Fruit fly (Drosophila melanogaster) whole organism, embryonic: ENCODE data around the gene shv.

Experiments
- Abd-B ChIP-seq: fragments of 200-800 bp; sonication (Bioruptor generic); optimal IDR thresholded peaks from 2 replicates; lab custom pipeline; 2018; ENCODE audit warnings: missing biosample characterization, mild to moderate bottlenecking, missing genetic modification characterization, moderate library complexity
- Atf-2 ChIP-seq: fragments of 200-800 bp; sonication (Bioruptor generic); optimal IDR thresholded peaks from 2 replicates; lab custom pipeline; 2016; ENCODE audit warnings: missing biosample characterization, missing genetic modification characterization
- Awh ChIP-seq: fragments of 200-800 bp; sonication (Bioruptor generic); IDR thresholded peaks from 2 replicates; pipeline ENCODE4, ENCODE4 v1.3.6; 2022; ENCODE audit warnings: missing biosample characterization, missing genetic modification characterization
- CG10366 ChIP-seq: fragments of 200-800 bp; sonication (Bioruptor generic); IDR thresholded peaks from 2 replicates; pipeline ENCODE4 v1.3.6; 2022; ENCODE audit warnings: missing biosample characterization, missing genetic modification characterization
- CG10543 ChIP-seq: fragments of 200-800 bp; sonication (Bioruptor generic); optimal IDR thresholded peaks from 3 replicates; lab custom pipeline; 2017; ENCODE audit warnings: missing biosample characterization, mild to moderate bottlenecking, missing genetic modification characterization, moderate library complexity
- CG10565 ChIP-seq: fragments of 200-800 bp; sonication (Bioruptor generic); optimal IDR thresholded peaks from 3 replicates; lab custom pipeline; 2016; ENCODE audit warnings: missing biosample characterization, mild to moderate bottlenecking, missing genetic modification characterization
- CG1233 ChIP-seq: fragments of 200-800 bp; sonication (Bioruptor generic); optimal IDR thresholded peaks from 4 replicates; lab custom pipeline; 2018; ENCODE audit warnings: missing biosample characterization, mild to moderate bottlenecking, missing genetic modification characterization
- CG1529 ChIP-seq: fragments of 200-800 bp; sonication (Bioruptor generic); optimal IDR thresholded peaks from 3 replicates; lab custom pipeline; 2018; ENCODE audit warnings: missing biosample characterization, missing genetic modification characterization
- CG15601 ChIP-seq: fragments of 200-800 bp; sonication (Bioruptor generic); optimal IDR thresholded peaks from 3 replicates; lab custom pipeline; 2019; ENCODE audit warnings: missing biosample characterization, mild to moderate bottlenecking, missing genetic modification characterization, moderate library complexity
- CG17186 ChIP-seq: fragments of 200-800 bp; sonication (Bioruptor generic); optimal IDR thresholded peaks from 3 replicates; lab custom pipeline; 2017; ENCODE audit warnings: missing biosample characterization, missing genetic modification reagents, missing genetic modification characterization
- CG2199 ChIP-seq: fragments of 200-800 bp; sonication (Bioruptor generic); IDR thresholded peaks from 3 replicates; pipeline ENCODE4 v1.3.6; 2022; ENCODE audit warnings: missing biosample characterization, missing genetic modification characterization
- CG2202 ChIP-seq: fragments of 200-800 bp; sonication (Bioruptor generic); optimal IDR thresholded peaks from 2 replicates; lab custom pipeline; 2018; ENCODE audit warnings: missing biosample characterization, mild to moderate bottlenecking, missing genetic modification characterization
- CG2889 ChIP-seq: fragments of 200-800 bp; sonication (Bioruptor generic); IDR thresholded peaks from 3 replicates; pipeline ENCODE4 v1.3.6; 2022; ENCODE audit warnings: missing biosample characterization, missing genetic modification characterization
- CG31224 ChIP-seq: fragments of 200-800 bp; sonication (Bioruptor generic); IDR thresholded peaks from 2 replicates; pipeline ENCODE4 v1.3.6; 2022; ENCODE audit warnings: missing biosample characterization, missing genetic modification characterization
- CG31365 ChIP-seq: fragments of 200-800 bp; sonication (Bioruptor generic); optimal IDR thresholded peaks from 2 replicates; lab custom pipeline; 2018; ENCODE audit warnings: missing biosample characterization, mild to moderate bottlenecking, missing genetic modification characterization
- CG33557 ChIP-seq: fragments of 200-800 bp; sonication (Bioruptor generic); optimal IDR thresholded peaks from 2 replicates; lab custom pipeline; 2019; ENCODE audit warnings: missing biosample characterization, mild to moderate bottlenecking, missing genetic modification characterization, moderate library complexity
- CG3726 ChIP-seq: fragments of 200-800 bp; sonication (Bioruptor generic); IDR thresholded peaks from 3 replicates; pipeline ENCODE4, ENCODE4 v1.3.6; 2022; ENCODE audit warnings: missing biosample characterization, missing genetic modification characterization
- CG3995 ChIP-seq: fragments of 200-800 bp; sonication (Bioruptor generic); optimal IDR thresholded peaks from 3 replicates; lab custom pipeline; 2016; ENCODE audit warnings: missing biosample characterization, missing genetic modification characterization
- CG4282 ChIP-seq: fragments of 200-800 bp; sonication (Bioruptor generic); optimal IDR thresholded peaks from 2 replicates; lab custom pipeline; 2016; ENCODE audit warnings: missing biosample characterization, missing genetic modification characterization
- CG8290 ChIP-seq, 3 experiments: fragments of 200-800 bp; sonication (Bioruptor generic); optimal IDR thresholded peaks; 2 replicates each; lab custom pipeline; 2016 to 2019; ENCODE audit warnings: missing biosample characterization in 3 of 3, missing genetic modification characterization in 3 of 3, mild to moderate bottlenecking in 2 of 3, moderate library complexity in 1 of 3
- CG8359 ChIP-seq: fragments of 200-800 bp; sonication (Bioruptor generic); optimal IDR thresholded peaks from 2 replicates; lab custom pipeline; 2017; ENCODE audit warnings: missing biosample characterization, mild to moderate bottlenecking, missing genetic modification characterization, borderline replicate concordance
- Gsc ChIP-seq: fragments of 200-800 bp; sonication (Bioruptor generic); IDR thresholded peaks from 2 replicates; pipeline ENCODE4 v1.3.6; 2022; ENCODE audit warnings: missing biosample characterization, missing genetic modification characterization
- Hey ChIP-seq: fragments of 200-800 bp; sonication (Bioruptor generic); optimal IDR thresholded peaks from 3 replicates; lab custom pipeline; 2018; ENCODE audit warnings: missing biosample characterization, mild to moderate bottlenecking, missing genetic modification characterization
- Hr3 ChIP-seq: fragments of 200-800 bp; sonication (Bioruptor generic); optimal IDR thresholded peaks from 3 replicates; lab custom pipeline; 2016; ENCODE audit warnings: missing biosample characterization, missing genetic modification characterization
- Neu2 ChIP-seq: fragments of 200-800 bp; sonication (Bioruptor generic); optimal IDR thresholded peaks from 3 replicates; lab custom pipeline; 2016; ENCODE audit warnings: missing biosample characterization, missing genetic modification characterization, borderline replicate concordance
- Poxn ChIP-seq: fragments of 200-800 bp; sonication (Bioruptor generic); IDR thresholded peaks from 2 replicates; pipeline ENCODE4 v1.3.6; 2022; ENCODE audit warnings: missing biosample characterization, missing genetic modification characterization
- Ravus ChIP-seq: fragments of 200-800 bp; sonication (Bioruptor generic); IDR thresholded peaks from 2 replicates; pipeline ENCODE4 v1.3.6; 2022; ENCODE audit warnings: missing biosample characterization, missing genetic modification characterization
- Rx ChIP-seq: fragments of 200-800 bp; sonication (Bioruptor generic); IDR thresholded peaks from 2 replicates; pipeline ENCODE4 v1.3.6; 2022; ENCODE audit warnings: missing biosample characterization, missing genetic modification characterization
- Sry-β ChIP-seq: fragments of 200-800 bp; sonication (Bioruptor generic); optimal IDR thresholded peaks from 2 replicates; lab custom pipeline; 2018; ENCODE audit warnings: missing biosample characterization, mild to moderate bottlenecking, missing genetic modification characterization, moderate library complexity
- TFAM ChIP-seq: fragments of 200-800 bp; sonication (Bioruptor generic); optimal IDR thresholded peaks from 2 replicates; lab custom pipeline; 2017; ENCODE audit warnings: missing biosample characterization, missing genetic modification characterization, inconsistent platforms
- ac ChIP-seq: fragments of 200-800 bp; sonication (Bioruptor generic); optimal IDR thresholded peaks from 3 replicates; lab custom pipeline; 2017; ENCODE audit warnings: missing biosample characterization, mild to moderate bottlenecking, missing genetic modification characterization
- ash1 ChIP-seq: fragments of 200-800 bp; sonication (Bioruptor generic); optimal IDR thresholded peaks from 2 replicates; lab custom pipeline; 2018; ENCODE audit warnings: missing biosample characterization, mild to moderate bottlenecking, missing genetic modification characterization
- caup ChIP-seq: fragments of 200-800 bp; sonication (Bioruptor generic); optimal IDR thresholded peaks from 3 replicates; lab custom pipeline; 2017; ENCODE audit warnings: missing biosample characterization, mild to moderate bottlenecking, missing genetic modification characterization, moderate library complexity; ENCODE audit not compliant: severe bottlenecking
- chn ChIP-seq: fragments of 200-800 bp; sonication (Bioruptor generic); optimal IDR thresholded peaks from 2 replicates; lab custom pipeline; 2016; ENCODE audit warnings: missing biosample characterization, missing genetic modification characterization
- dmrt11E ChIP-seq: fragments of 200-800 bp; sonication (Bioruptor generic); optimal IDR thresholded peaks from 3 replicates; lab custom pipeline; 2018; ENCODE audit warnings: missing biosample characterization, mild to moderate bottlenecking, missing genetic modification characterization, moderate library complexity
- dysf ChIP-seq: fragments of 200-800 bp; sonication (Bioruptor generic); IDR thresholded peaks from 3 replicates; pipeline ENCODE4 v1.3.6; 2022; ENCODE audit warnings: missing biosample characterization, missing genetic modification characterization
- emc ChIP-seq: fragments of 200-800 bp; sonication (Bioruptor generic); optimal IDR thresholded peaks from 2 replicates; lab custom pipeline; 2016; ENCODE audit warnings: missing biosample characterization, missing genetic modification characterization
- fru ChIP-seq: fragments of >200 bp; optimal IDR thresholded peaks from 2 replicates; lab custom pipeline; 2017
- gfzf ChIP-seq: fragments of 200-800 bp; sonication (Bioruptor generic); optimal IDR thresholded peaks from 2 replicates; lab custom pipeline; 2016; ENCODE audit warnings: missing biosample characterization, mild to moderate bottlenecking, missing genetic modification characterization, moderate library complexity
- gsb ChIP-seq: fragments of 200-800 bp; sonication (Bioruptor generic); IDR thresholded peaks from 2 replicates; pipeline ENCODE4 v1.3.6; 2022; ENCODE audit warnings: missing biosample characterization, missing genetic modification characterization
- nerfin-2 ChIP-seq: fragments of 200-800 bp; sonication (Bioruptor generic); IDR thresholded peaks from 2 replicates; pipeline ENCODE4 v1.3.6; 2022; ENCODE audit warnings: missing biosample characterization, missing genetic modification characterization; ENCODE audit not compliant: partially characterized antibody
- pnt ChIP-seq: fragments of 200-800 bp; sonication (Bioruptor generic); optimal IDR thresholded peaks from 3 replicates; lab custom pipeline; 2016; ENCODE audit warnings: missing biosample characterization, missing genetic modification characterization
- prd ChIP-seq, 3 experiments: fragments of >200 bp in 2 of 3; fragments of 200-800 bp in 1 of 3; sonication (Bioruptor generic) in 1 of 3; optimal IDR thresholded peaks in 2 of 3; IDR thresholded peaks in 1 of 3; 2 replicates in 2 of 3; 3 replicates in 1 of 3; pipeline versions ENCODE4 v1.3.6 to Lab custom; 2017 to 2022; ENCODE audit warnings: missing biosample characterization in 1 of 3, missing genetic modification characterization in 1 of 3
- ranshi ChIP-seq: fragments of 200-800 bp; sonication (Bioruptor generic); IDR thresholded peaks from 2 replicates; pipeline ENCODE4 v1.3.6; 2022; ENCODE audit warnings: missing biosample characterization, missing genetic modification characterization
- sc ChIP-seq, 3 experiments: fragments of >200 bp in 2 of 3; fragments of 200-800 bp in 1 of 3; sonication (Bioruptor generic) in 1 of 3; optimal IDR thresholded peaks; 2 replicates in 2 of 3; 3 replicates in 1 of 3; lab custom pipeline; 2017; ENCODE audit warnings: mild to moderate bottlenecking in 1 of 3, missing biosample characterization in 1 of 3, missing genetic modification characterization in 1 of 3, missing genetic modification reagents in 1 of 3
- sisA ChIP-seq: fragments of 200-800 bp; sonication (Bioruptor generic); IDR thresholded peaks from 2 replicates; pipeline ENCODE4 v1.3.6; 2022; ENCODE audit warnings: missing biosample characterization, missing genetic modification characterization
- sqz ChIP-seq: fragments of 200-800 bp; sonication (Bioruptor generic); optimal IDR thresholded peaks from 3 replicates; lab custom pipeline; 2018; ENCODE audit warnings: missing biosample characterization, mild to moderate bottlenecking, missing genetic modification characterization
- stwl ChIP-seq: fragments of 200-800 bp; sonication (Bioruptor generic); optimal IDR thresholded peaks from 3 replicates; lab custom pipeline; 2018; ENCODE audit warnings: missing biosample characterization, mild to moderate bottlenecking, missing genetic modification characterization, moderate library complexity
- ttk ChIP-seq: fragments of 200-800 bp; sonication (Bioruptor generic); IDR thresholded peaks from 2 replicates; pipeline ENCODE4 v2.1.2; 2022; ENCODE audit warnings: missing biosample characterization, missing genetic modification characterization
- unc-4 ChIP-seq: fragments of 200-800 bp; sonication (Bioruptor generic); IDR thresholded peaks from 2 replicates; pipeline ENCODE4 v1.3.6; 2022; ENCODE audit warnings: missing biosample characterization, missing genetic modification characterization; ENCODE audit not compliant: partially characterized antibody

Gene shv

DNA sequence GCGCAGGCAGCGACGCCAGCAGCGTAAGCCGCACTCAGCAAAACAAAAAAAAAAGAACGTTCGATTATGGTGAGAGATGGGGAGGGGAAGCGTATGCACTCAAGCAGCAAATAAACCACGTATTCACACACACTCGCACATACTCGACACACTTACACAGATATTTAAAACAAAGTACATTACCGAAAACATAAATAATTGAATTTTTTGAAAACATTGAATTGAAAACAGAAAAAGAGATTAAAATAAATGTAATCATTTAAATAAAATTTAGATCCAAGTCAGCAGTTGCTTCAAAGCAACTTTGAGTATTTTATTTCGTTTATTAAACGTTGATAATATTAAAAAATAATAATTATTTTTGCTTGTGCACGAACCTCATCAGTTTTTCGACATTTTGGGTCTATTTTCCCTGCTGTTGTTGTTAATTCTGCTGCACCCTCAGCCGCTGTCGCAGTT is 18.1 kb downstream of the shv start (continued):
- TF ChIP-seq chn (GFP tag; lab: Kevin White, UChicago) (no peak), prd (optimal IDR thresholded peaks at IDR 0.05; lab: Kevin White, UChicago) (no peak), prd (GFP tag; IDR thresholded peaks at IDR 0.05; lab: Robert Waterston, UW) (no peak; the same call in 2 of the 3 replicates), Sry-β (GFP tag; lab: Kevin White, UChicago) (no peak), nerfin-2 (no peak), CG1233 (no peak), sisA (no peak), gfzf (GFP tag; lab: Kevin White, UChicago) (no peak), CG2202 (peak; percentile 22), Gsc (GFP tag; lab: Robert Waterston, UW) (no peak), CG4282 (GFP tag; lab: Kevin White, UChicago) (no peak), CG10543 (GFP tag; lab: Kevin White, UChicago) (no peak), CG31224 (no peak), dmrt11E (tag; lab: Kevin White, UChicago) (peak; percentile 2), CG31365 (no peak), CG2889 (GFP tag; lab: Robert Waterston, UW) (no peak), CG10366 (GFP tag; lab: Robert Waterston, UW) (no peak), CG8359 (GFP tag; lab: Kevin White, UChicago) (no peak), Poxn (GFP tag; lab: Robert Waterston, UW) (no peak), TFAM (GFP tag; lab: Kevin White, UChicago) (no peak), unc-4 (no peak), CG8290 (GFP tag; optimal IDR thresholded peaks at IDR 0.05; lab: Kevin White, UChicago) (no peak), CG8290 (tag; optimal IDR thresholded peaks at IDR 0.05; lab: Kevin White, UChicago) (no peak), sc (optimal IDR thresholded peaks at IDR 0.05; lab: Kevin White, UChicago) (no peak), sc (GFP tag; optimal IDR thresholded peaks at IDR 0.05; lab: Kevin White, UChicago) (peak; percentile 19), sqz (GFP tag; lab: Kevin White, UChicago) (no peak), Awh (GFP tag; lab: Robert Waterston, UW) (no peak), fru (lab: Kevin White, UChicago) (no peak), Abd-B (GFP tag; lab: Kevin White, UChicago) (peak; percentile 52), CG15601 (tag; lab: Kevin White, UChicago) (peak; percentile 38), Ravus (GFP tag; lab: Robert Waterston, UW) (no peak), ranshi (GFP tag; lab: Robert Waterston, UW) (no peak), CG17186 (GFP tag; lab: Kevin White, UChicago) (no peak), CG3726 (GFP tag; lab: Robert Waterston, UW) (no peak), pnt (GFP tag; lab: Kevin White, UChicago) (no peak), caup (peak; percentile 16), CG2199 (GFP tag; lab: Robert Waterston, UW) (no peak), CG3995 (GFP tag; lab: Kevin White, UChicago) (no peak), Neu2 (GFP tag; lab: Kevin White, UChicago) (no peak), emc (GFP tag; lab: Kevin White, UChicago) (no peak), ash1 (GFP tag; lab: Kevin White, UChicago) (no peak), gsb (GFP tag; lab: Robert Waterston, UW) (no peak), stwl (tag; lab: Kevin White, UChicago) (no peak), CG33557 (GFP tag; lab: Kevin White, UChicago) (no peak), dysf (GFP tag; lab: Robert Waterston, UW) (peak; percentile 78; the same call in 1 of the 3 replicates), CG1529 (GFP tag; lab: Kevin White, UChicago) (peak; percentile 42), Atf-2 (GFP tag; lab: Kevin White, UChicago) (no peak), CG10565 (no peak), ac (GFP tag; lab: Kevin White, UChicago) (no peak), Hey (tag; lab: Kevin White, UChicago) (no peak), Rx (GFP tag; lab: Robert Waterston, UW) (no peak), ttk (GFP tag; lab: Robert Waterston, UW) (no peak), Hr3 (GFP tag; lab: Kevin White, UChicago) (peak; percentile 41)
